Worm (Caenorhabditis elegans): ENCODE results near the gene T08B6.4.
A peak's percentile ranks its signal among the peaks of the same experiment; 100 is the strongest.

T08B6.4 gene

ce11 chrIV:4898157-4898556 lies 7.3 kb upstream of the T08B6.4 start:
- peak; percentile 92 for TF ChIP-seq hsf-1 (GFP tag; IDR thresholded peaks at IDR 0.05)

- TF ChIP-seq ama-1 (optimal IDR thresholded peaks at IDR 0.05) (no peak), ama-1 (GFP tag; optimal IDR thresholded peaks at IDR 0.05) (no peak), fkh-3 (tag; optimal IDR thresholded peaks at IDR 0.05) (no peak), tbp1 (GFP tag; optimal IDR thresholded peaks at IDR 0.05) (no peak), ztf-18 (tag; optimal IDR thresholded peaks at IDR 0.05) (no peak), hsf-1 (GFP tag; IDR thresholded peaks at IDR 0.05) (no peak), ceh-58 (GFP tag; IDR thresholded peaks at IDR 0.05) (no peak), die-1 (tag; optimal IDR thresholded peaks at IDR 0.05) (no peak), F10E7.11 (tag; optimal IDR thresholded peaks at IDR 0.05) (no peak), nhr-120 (GFP tag; IDR thresholded peaks at IDR 0.05) (no peak), bed-1 (GFP tag; IDR thresholded peaks at IDR 0.05) (no peak), snpc-1.3 (tag; optimal IDR thresholded peaks at IDR 0.05; ENCODE audit: insufficient read depth) (no peak), nhr-90 (tag; optimal IDR thresholded peaks at IDR 0.05) (no peak), aptf-2 (GFP tag; conservative IDR thresholded peaks at IDR 0.05) (no peak), F33H1.4 (GFP tag; IDR thresholded peaks at IDR 0.05) (no peak), efl-1 (GFP tag; optimal IDR thresholded peaks at IDR 0.05) (no peak), ccch-3 (GFP tag; optimal IDR thresholded peaks at IDR 0.05) (no peak), nfya-1 (tag; optimal IDR thresholded peaks at IDR 0.05; ENCODE audit: borderline replicate concordance, insufficient read depth) (no peak), ceh-91 (GFP tag; IDR thresholded peaks at IDR 0.05) (no peak)
These were observed 1.5 kb upstream of the T08B6.4 start, which contains the start of gene str-161 for ce11 chrIV:4903961-4904360. Gene str-161, minus strand, starts transcription at chrIV:4904061.

ce11 chrIV:4909039-4909438 lies 3.5 kb downstream of the T08B6.4 start, which contains the start of gene str-159:
Gene str-159, plus strand, starts transcription at chrIV:4909339.
- TF ChIP-seq mcd-1 (GFP tag; IDR thresholded peaks at IDR 0.05) (no peak), D2030.7 (GFP tag; IDR thresholded peaks at IDR 0.05) (no peak), B0336.3 (GFP tag; IDR thresholded peaks at IDR 0.05) (no peak), ets-4 (GFP tag; optimal IDR thresholded peaks at IDR 0.05) (no peak), somi-1 (GFP tag; optimal IDR thresholded peaks at IDR 0.05) (no peak), sdz-38 (tag; optimal IDR thresholded peaks at IDR 0.05) (no peak), ama-1 (optimal IDR thresholded peaks at IDR 0.05) (no peak), ama-1 (GFP tag; optimal IDR thresholded peaks at IDR 0.05) (no peak), snpc-1.3 (tag; optimal IDR thresholded peaks at IDR 0.05; ENCODE audit: insufficient read depth) (no peak), F52B5.7 (tag; optimal IDR thresholded peaks at IDR 0.05) (no peak), snpc-4 (GFP tag; optimal IDR thresholded peaks at IDR 0.05) (no peak), snpc-4 (tag; optimal IDR thresholded peaks at IDR 0.05) (no peak), nfya-2 (GFP tag; IDR thresholded peaks at IDR 0.05) (no peak), ceh-27 (GFP tag; optimal IDR thresholded peaks at IDR 0.05) (no peak), die-1 (tag; optimal IDR thresholded peaks at IDR 0.05) (no peak), pbrm-1 (GFP tag; IDR thresholded peaks at IDR 0.05) (no peak), ztf-26 (tag; optimal IDR thresholded peaks at IDR 0.05) (no peak), F39B2.1 (GFP tag; IDR thresholded peaks at IDR 0.05) (no peak), B0019.2 (GFP tag; conservative IDR thresholded peaks at IDR 0.05) (no peak)

- TF ChIP-seq mel-28 (tag; optimal IDR thresholded peaks at IDR 0.05; ENCODE audit: borderline replicate concordance) (no peak), unc-62 (GFP tag; optimal IDR thresholded peaks at IDR 0.05) (no peak), attf-5 (GFP tag; optimal IDR thresholded peaks at IDR 0.05) (no peak), snpc-4 (GFP tag; optimal IDR thresholded peaks at IDR 0.05) (no peak), snpc-4 (tag; optimal IDR thresholded peaks at IDR 0.05) (no peak), ztf-6 (GFP tag; IDR thresholded peaks at IDR 0.05) (no peak), xnd-1 (tag; optimal IDR thresholded peaks at IDR 0.05) (no peak), Y67H2A.10 (GFP tag; conservative IDR thresholded peaks at IDR 0.05) (no peak)
These were observed 7.6 kb downstream of the T08B6.4 start, which contains the start of gene str-156 for ce11 chrIV:4913090-4913489. Gene str-156, plus strand, starts transcription at chrIV:4913390.
